Worm (Caenorhabditis elegans) whole organism, young adult: ENCODE results near the gene henn-1.

Experiments used
- B0336.3 ChIP-seq: fragments of 200-800 bp; sonication (Bioruptor generic); IDR thresholded peaks from 2 replicates; pipeline ENCODE4 v1.3.6; 2022; ENCODE audit warnings: missing genetic modification characterization, missing compliant biosample characterization
- C06A6.2 ChIP-seq: fragments of 200-800 bp; sonication (Bioruptor generic); conservative IDR thresholded peaks from 2 replicates; pipeline ENCODE4 v1.3.6; 2022; ENCODE audit warnings: missing genetic modification characterization, missing compliant biosample characterization
- Y67H2A.10 ChIP-seq: fragments of 200-800 bp; sonication (Bioruptor generic); conservative IDR thresholded peaks from 2 replicates; pipeline ENCODE4 v1.3.6; 2022; ENCODE audit warnings: missing genetic modification reagents, missing genetic modification characterization, missing compliant biosample characterization
- athp-1 ChIP-seq: sonication (generic microtip); optimal IDR thresholded peaks from 2 replicates; lab custom pipeline; 2017; ENCODE audit warnings: mild to moderate bottlenecking, missing genetic modification characterization, missing compliant biosample characterization
- attf-5 ChIP-seq: fragments of 200-800 bp; sonication (Bioruptor generic); optimal IDR thresholded peaks from 2 replicates; lab custom pipeline; 2018; ENCODE audit warnings: mild to moderate bottlenecking, missing genetic modification characterization, missing compliant biosample characterization
- bed-1 ChIP-seq: fragments of 200-800 bp; sonication (Bioruptor generic); IDR thresholded peaks from 2 replicates; pipeline ENCODE4 v1.3.6; 2022; ENCODE audit warnings: missing genetic modification reagents, missing genetic modification characterization, missing compliant biosample characterization
- cebp-1 ChIP-seq, 2 experiments: fragments of 200-800 bp in 1 of 2; sonication (Bioruptor generic) in 1 of 2; sonication (generic microtip) in 1 of 2; IDR thresholded peaks in 1 of 2; optimal IDR thresholded peaks in 1 of 2; 2 replicates each; pipeline versions ENCODE4 v1.3.6 to Lab custom; 2017 to 2022; ENCODE audit warnings: missing compliant biosample characterization in 2 of 2, missing genetic modification characterization in 2 of 2, mild to moderate bottlenecking in 1 of 2, missing genetic modification reagents in 1 of 2, moderate library complexity in 1 of 2
- ceh-100 ChIP-seq: fragments of 200-800 bp; sonication (Bioruptor generic); IDR thresholded peaks from 2 replicates; pipeline ENCODE4 v1.3.6; 2022; ENCODE audit warnings: missing genetic modification reagents, missing genetic modification characterization, missing compliant biosample characterization
- ceh-27 ChIP-seq: fragments of 200-800 bp; sonication (Bioruptor generic); optimal IDR thresholded peaks from 2 replicates; lab custom pipeline; 2018; ENCODE audit warnings: mild to moderate bottlenecking, missing genetic modification characterization, moderate library complexity, missing compliant biosample characterization
- ceh-91 ChIP-seq: fragments of 200-800 bp; sonication (Bioruptor generic); IDR thresholded peaks from 2 replicates; pipeline ENCODE4 v1.3.6; 2022; ENCODE audit warnings: missing genetic modification reagents, missing genetic modification characterization, missing compliant biosample characterization
- chd-7 ChIP-seq: sonication (generic microtip); optimal IDR thresholded peaks from 2 replicates; lab custom pipeline; 2016; ENCODE audit warnings: mild to moderate bottlenecking, missing genetic modification characterization, moderate library complexity, missing compliant biosample characterization
- dox-1 ChIP-seq: fragments of 200-800 bp; sonication (Bioruptor generic); IDR thresholded peaks from 2 replicates; pipeline ENCODE4 v1.3.6; 2022; ENCODE audit warnings: missing genetic modification reagents, missing genetic modification characterization, missing compliant biosample characterization
- egl-44 ChIP-seq: fragments of 200-800 bp; sonication (Bioruptor generic); IDR thresholded peaks from 2 replicates; pipeline ENCODE4 v1.3.6; 2022; ENCODE audit warnings: missing genetic modification reagents, missing genetic modification characterization, missing compliant biosample characterization
- ekl-4 ChIP-seq: fragments of 200-800 bp; sonication (Bioruptor generic); IDR thresholded peaks from 2 replicates; pipeline ENCODE4 v1.3.6; 2022; ENCODE audit warnings: missing genetic modification reagents, missing genetic modification characterization, missing compliant biosample characterization
- ets-4 ChIP-seq: fragments of 200-800 bp; sonication (Bioruptor generic); optimal IDR thresholded peaks from 2 replicates; lab custom pipeline; 2018; ENCODE audit warnings: mild to moderate bottlenecking, missing genetic modification characterization, missing compliant biosample characterization
- gei-17 ChIP-seq: fragments of 200-800 bp; sonication (Bioruptor generic); optimal IDR thresholded peaks from 2 replicates; lab custom pipeline; 2018; ENCODE audit warnings: mild to moderate bottlenecking, missing genetic modification characterization, missing compliant biosample characterization
- him-1 ChIP-seq: sonication (generic microtip); optimal IDR thresholded peaks from 2 replicates; lab custom pipeline; 2016; ENCODE audit warnings: missing genotype, missing genetic modification reagents, missing genetic modification characterization, missing compliant biosample characterization
- hlh-12 ChIP-seq: sonication (generic microtip); optimal IDR thresholded peaks from 2 replicates; lab custom pipeline; 2016; ENCODE audit warnings: missing genetic modification characterization, missing compliant biosample characterization
- hlh-26 ChIP-seq: fragments of 200-800 bp; sonication (Bioruptor generic); conservative IDR thresholded peaks from 2 replicates; pipeline ENCODE4 v1.3.6; 2022; ENCODE audit warnings: missing genetic modification reagents, missing genetic modification characterization, missing compliant biosample characterization
- hmg-1.2 ChIP-seq: fragments of 200-800 bp; sonication (Bioruptor generic); IDR thresholded peaks from 2 replicates; pipeline ENCODE4 v1.3.6; 2022; ENCODE audit warnings: missing genetic modification reagents, missing genetic modification characterization, missing compliant biosample characterization
- hmg-20 ChIP-seq: fragments of 200-800 bp; sonication (Bioruptor generic); IDR thresholded peaks from 2 replicates; pipeline ENCODE4 v1.3.6; 2022; ENCODE audit warnings: missing genetic modification reagents, missing genetic modification characterization, missing compliant biosample characterization
- hsf-1 ChIP-seq: fragments of 200-800 bp; sonication (Bioruptor generic); IDR thresholded peaks from 2 replicates; pipeline ENCODE4 v1.3.6; 2022; ENCODE audit warnings: missing genetic modification reagents, missing genetic modification characterization, missing compliant biosample characterization
- let-607 ChIP-seq, 2 experiments: fragments of 200-800 bp in 1 of 2; sonication (Bioruptor generic) in 1 of 2; sonication (generic microtip) in 1 of 2; optimal IDR thresholded peaks; 2 replicates each; lab custom pipeline; 2016 to 2018; ENCODE audit warnings: mild to moderate bottlenecking in 2 of 2, missing compliant biosample characterization in 2 of 2, missing genetic modification characterization in 2 of 2, moderate library complexity in 2 of 2, missing genotype in 1 of 2
- lin-26 ChIP-seq: fragments of 200-800 bp; sonication (Bioruptor generic); IDR thresholded peaks from 2 replicates; pipeline ENCODE4 v1.3.6; 2022; ENCODE audit warnings: missing genetic modification reagents, missing genetic modification characterization, missing compliant biosample characterization
- lin-35 ChIP-seq, 3 experiments: fragments of 150-350 bp in 2 of 3; sonication (generic microtip) in 1 of 3; optimal IDR thresholded peaks; 2 replicates each; lab custom pipeline; 2014 to 2018; ENCODE audit warnings: missing biosample characterization in 3 of 3, missing genetic modification characterization in 3 of 3, missing genetic modification reagents in 3 of 3
- lin-40 ChIP-seq: sonication (generic microtip); optimal IDR thresholded peaks from 2 replicates; lab custom pipeline; 2016; ENCODE audit warnings: missing genetic modification characterization, mild to moderate bottlenecking, missing compliant biosample characterization, missing genotype, missing genetic modification reagents
- madf-10 ChIP-seq: sonication (generic microtip); optimal IDR thresholded peaks from 2 replicates; lab custom pipeline; 2016; ENCODE audit warnings: mild to moderate bottlenecking, missing genetic modification characterization, missing compliant biosample characterization
- madf-6 ChIP-seq: fragments of 200-800 bp; sonication (Bioruptor generic); IDR thresholded peaks from 2 replicates; pipeline ENCODE4 v1.3.6; 2022; ENCODE audit warnings: missing genetic modification reagents, missing genetic modification characterization, missing compliant biosample characterization
- mcd-1 ChIP-seq: fragments of 200-800 bp; sonication (Bioruptor generic); IDR thresholded peaks from 2 replicates; pipeline ENCODE4 v1.3.6; 2022; ENCODE audit warnings: missing genetic modification reagents, missing genetic modification characterization, missing compliant biosample characterization
- nfya-1 ChIP-seq: sonication (generic microtip); optimal IDR thresholded peaks from 2 replicates; lab custom pipeline; 2017; ENCODE audit warnings: antibody characterized with exemption, missing compliant biosample characterization, missing genetic modification characterization, borderline replicate concordance; ENCODE audit not compliant: insufficient read depth
- nhr-120 ChIP-seq: fragments of 200-800 bp; sonication (Bioruptor generic); IDR thresholded peaks from 2 replicates; pipeline ENCODE4 v1.3.6; 2022; ENCODE audit warnings: missing genetic modification characterization, missing compliant biosample characterization
- pbrm-1 ChIP-seq: fragments of 200-800 bp; sonication (Bioruptor generic); IDR thresholded peaks from 2 replicates; pipeline ENCODE4 v1.3.6; 2022; ENCODE audit warnings: missing genetic modification reagents, missing genetic modification characterization, missing compliant biosample characterization
- pha-4 ChIP-seq: fragments of 150-350 bp; sonication (generic microtip); optimal IDR thresholded peaks from 2 replicates; lab custom pipeline; 2014; ENCODE audit warnings: missing biosample characterization, missing genetic modification reagents, missing genetic modification characterization
- repo-1 ChIP-seq: sonication (generic microtip); optimal IDR thresholded peaks from 2 replicates; lab custom pipeline; 2017; ENCODE audit warnings: mild to moderate bottlenecking, missing genetic modification characterization, missing compliant biosample characterization
- rpc-1 ChIP-seq, 2 experiments: fragments of 150-350 bp in 1 of 2; sonication (generic microtip) in 1 of 2; optimal IDR thresholded peaks; 2 replicates each; lab custom pipeline; 2014 to 2018; ENCODE audit warnings: missing biosample characterization in 1 of 2, missing genetic modification characterization in 1 of 2, missing genetic modification reagents in 1 of 2, missing genotype in 1 of 2
- somi-1 ChIP-seq: fragments of 200-800 bp; sonication (Bioruptor generic); optimal IDR thresholded peaks from 2 replicates; lab custom pipeline; 2018; ENCODE audit warnings: mild to moderate bottlenecking, missing genetic modification characterization, missing compliant biosample characterization
- tbp1 ChIP-seq: fragments of 200-800 bp; sonication (Bioruptor generic); optimal IDR thresholded peaks from 2 replicates; lab custom pipeline; 2018; ENCODE audit warnings: mild to moderate bottlenecking, missing genetic modification characterization, missing compliant biosample characterization
- zfh-2 ChIP-seq: fragments of 200-800 bp; sonication (Bioruptor generic); conservative IDR thresholded peaks from 2 replicates; pipeline ENCODE4 v1.3.6; 2022; ENCODE audit warnings: missing genetic modification reagents, missing genetic modification characterization, missing compliant biosample characterization
- ztf-26 ChIP-seq: sonication (generic microtip); optimal IDR thresholded peaks from 2 replicates; lab custom pipeline; 2017; ENCODE audit warnings: missing genetic modification characterization, missing compliant biosample characterization

henn-1 gene

ce11 chrIII:8227511-8227910 lies 4.9 kb upstream of the henn-1 start, which contains the start of gene fbxl-1 (continued):
- peak; percentile 79; the same call in 1 of the 2 replicates for TF ChIP-seq hmg-1.2 (GFP tag; lab: Robert Waterston, UW)
- TF ChIP-seq pha-4 (tag; lab: Kevin White, UChicago), result peak; percentile 32
- TF ChIP-seq lin-35 (GFP tag; optimal IDR thresholded peaks at IDR 0.05; lab: Kevin White, UChicago), result no peak
- no peak for TF ChIP-seq nfya-1 (tag; lab: Kevin White, UChicago)
- TF ChIP-seq egl-44 (GFP tag; lab: Robert Waterston, UW), result peak; percentile 58; the same call in 1 of the 2 replicates
- peak; percentile 98 for TF ChIP-seq zfh-2 (GFP tag; lab: Robert Waterston, UW)
- peak; percentile 68; the same call in 1 of the 2 replicates for TF ChIP-seq pbrm-1 (GFP tag; lab: Robert Waterston, UW)
- no peak for TF ChIP-seq him-1 (tag; lab: Kevin White, UChicago)
- 0 out of 2 replicates have a peak, but pooled peaks have one; percentile 32 for TF ChIP-seq hmg-20 (GFP tag; lab: Robert Waterston, UW)
- peak; percentile 34 for TF ChIP-seq ztf-26 (tag; lab: Kevin White, UChicago)
- peak; percentile 63 for TF ChIP-seq somi-1 (GFP tag; lab: Kevin White, UChicago)
- 0 out of 2 replicates have a peak, but pooled peaks have one; percentile 30 for TF ChIP-seq ceh-91 (GFP tag; lab: Robert Waterston, UW)
- no peak for TF ChIP-seq hlh-12
- TF ChIP-seq Y67H2A.10, result peak; percentile 44; the same call in 1 of the 2 replicates
- peak; percentile 68; the same call in 1 of the 2 replicates for TF ChIP-seq lin-26
- peak; percentile 30 for TF ChIP-seq repo-1
- TF ChIP-seq hsf-1 (GFP tag; lab: Robert Waterston, UW), result no peak
- TF ChIP-seq rpc-1 (optimal IDR thresholded peaks at IDR 0.05; lab: Kevin White, UChicago), result no peak
- TF ChIP-seq rpc-1 (tag; optimal IDR thresholded peaks at IDR 0.05; lab: Kevin White, UChicago), result no peak
- peak; percentile 72 for TF ChIP-seq mcd-1 (GFP tag; lab: Robert Waterston, UW)
- TF ChIP-seq ceh-27 (GFP tag; lab: Kevin White, UChicago), result peak; percentile 61
- peak; percentile 57; the same call in 1 of the 2 replicates for TF ChIP-seq cebp-1 (GFP tag; IDR thresholded peaks at IDR 0.05; lab: Robert Waterston, UW)
- peak; percentile 92 for TF ChIP-seq cebp-1 (tag; optimal IDR thresholded peaks at IDR 0.05; lab: Kevin White, UChicago)
- TF ChIP-seq let-607 (tag; optimal IDR thresholded peaks at IDR 0.05; lab: Kevin White, UChicago), result peak in 1 of 2 experiments; percentile 43
- no peak for TF ChIP-seq hlh-26 (GFP tag; lab: Robert Waterston, UW)
- peak; percentile 27; the same call in 1 of the 2 replicates for TF ChIP-seq madf-6
- no peak; the same call in none of the 2 replicates for TF ChIP-seq B0336.3 (GFP tag; lab: Robert Waterston, UW)
- TF ChIP-seq attf-5, result peak; percentile 93
- peak; percentile 83 for TF ChIP-seq dox-1 (GFP tag; lab: Robert Waterston, UW)
- TF ChIP-seq chd-7 (tag; lab: Kevin White, UChicago), result peak; percentile 79
- TF ChIP-seq bed-1 (GFP tag; lab: Robert Waterston, UW), result no peak
- TF ChIP-seq ceh-100 (GFP tag; lab: Robert Waterston, UW), result peak; percentile 42
- peak; percentile 90 for TF ChIP-seq madf-10
- TF ChIP-seq ekl-4, result peak; percentile 49; the same call in 1 of the 2 replicates
- TF ChIP-seq gei-17 (GFP tag; lab: Kevin White, UChicago), result peak; percentile 37
- peak; percentile 53; the same call in 1 of the 2 replicates for TF ChIP-seq C06A6.2 (GFP tag; lab: Robert Waterston, UW)
- no peak for TF ChIP-seq nhr-120 (GFP tag; lab: Robert Waterston, UW)
- TF ChIP-seq lin-40, result peak; percentile 63
- peak; percentile 65 for TF ChIP-seq ets-4 (GFP tag; lab: Kevin White, UChicago)
- peak; percentile 53 for TF ChIP-seq tbp1 (GFP tag; lab: Kevin White, UChicago)
- peak; percentile 65 for TF ChIP-seq athp-1 (tag; lab: Kevin White, UChicago)
